Fruit fly (Drosophila melanogaster) ovary, adult (tissue): Measurements from ENCODE around the gene CG10809.

ENCODE experiments used
- CG17801 ChIP-seq: fragments of 200-800 bp; optimal IDR thresholded peaks from 2 replicates; lab custom pipeline; 2019; ENCODE audit warnings: missing biosample characterization, mild to moderate bottlenecking, missing genetic modification characterization, moderate library complexity; ENCODE audit not compliant: partially characterized antibody

CG10809 gene

DNA sequence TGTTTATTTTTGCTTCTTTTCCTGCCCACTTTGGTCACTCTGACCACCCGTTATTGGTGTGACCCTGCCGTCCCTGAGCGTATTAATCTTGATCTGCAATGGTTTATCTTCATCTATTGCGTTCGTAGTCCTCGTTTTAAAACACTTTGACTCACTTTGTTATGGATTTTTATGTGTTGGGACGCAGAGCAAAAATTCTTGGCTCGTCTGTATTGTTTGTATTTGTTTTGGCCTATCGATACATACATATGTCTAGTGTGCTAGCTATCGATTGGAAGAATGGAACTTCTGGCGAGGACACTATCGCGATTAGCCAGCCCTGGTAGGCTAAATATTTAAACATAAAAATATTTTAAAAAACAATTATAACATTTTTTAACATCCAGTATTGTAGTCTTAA is at the start of gene CG10809:
Gene CG10809, minus strand, starts transcription at position 266 of the 400 bp plus-strand sequence.
- peak; percentile 24 for TF ChIP-seq CG17801

DNA sequence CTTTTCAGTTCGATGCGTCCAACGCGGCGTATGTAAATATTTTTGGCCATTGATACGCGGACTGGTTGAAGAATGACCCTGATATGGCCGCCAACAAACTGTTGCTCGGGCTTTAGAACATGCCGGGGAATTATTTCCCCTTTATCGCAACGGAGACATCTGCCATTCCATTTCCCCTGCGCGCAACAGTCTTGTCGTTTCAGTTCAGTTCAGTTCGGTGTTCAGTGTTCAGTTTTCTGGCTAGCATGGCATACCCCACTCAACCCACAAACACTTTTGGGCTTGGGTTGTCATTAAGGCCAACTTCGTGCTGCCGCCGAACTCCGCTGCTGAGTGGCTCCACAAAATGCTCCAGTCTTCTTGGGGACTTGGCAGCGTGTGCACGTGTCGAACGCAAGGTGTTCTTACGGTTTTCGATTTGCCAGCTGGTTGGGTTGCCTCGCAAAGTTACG is 48.1 kb upstream of the CG10809 start, which contains the start of gene bma:
Gene bma, plus strand, starts transcription at position 402 of the 452 bp plus-strand sequence.
- no peak for TF ChIP-seq CG17801

DNA sequence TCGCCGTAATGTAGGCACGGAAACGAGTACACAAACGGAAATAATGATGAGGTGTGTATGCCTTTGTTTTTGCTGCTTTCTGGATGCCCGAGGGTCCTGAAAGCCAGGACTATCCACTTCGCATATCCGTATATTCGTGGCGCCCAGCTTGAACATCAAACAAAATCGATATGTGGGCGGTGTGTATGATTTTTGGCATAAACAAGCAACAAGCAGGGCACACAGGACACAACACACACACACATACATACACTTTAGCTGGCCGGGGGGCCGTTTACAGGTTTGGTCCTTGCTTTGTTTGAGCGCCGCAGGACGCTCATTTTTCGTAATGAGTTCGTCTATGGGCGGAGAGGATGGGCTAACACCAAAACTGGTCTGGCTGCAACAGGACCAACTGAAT is 45.3 kb upstream of the CG10809 start:
- TF ChIP-seq CG17801 = no peak

DNA sequence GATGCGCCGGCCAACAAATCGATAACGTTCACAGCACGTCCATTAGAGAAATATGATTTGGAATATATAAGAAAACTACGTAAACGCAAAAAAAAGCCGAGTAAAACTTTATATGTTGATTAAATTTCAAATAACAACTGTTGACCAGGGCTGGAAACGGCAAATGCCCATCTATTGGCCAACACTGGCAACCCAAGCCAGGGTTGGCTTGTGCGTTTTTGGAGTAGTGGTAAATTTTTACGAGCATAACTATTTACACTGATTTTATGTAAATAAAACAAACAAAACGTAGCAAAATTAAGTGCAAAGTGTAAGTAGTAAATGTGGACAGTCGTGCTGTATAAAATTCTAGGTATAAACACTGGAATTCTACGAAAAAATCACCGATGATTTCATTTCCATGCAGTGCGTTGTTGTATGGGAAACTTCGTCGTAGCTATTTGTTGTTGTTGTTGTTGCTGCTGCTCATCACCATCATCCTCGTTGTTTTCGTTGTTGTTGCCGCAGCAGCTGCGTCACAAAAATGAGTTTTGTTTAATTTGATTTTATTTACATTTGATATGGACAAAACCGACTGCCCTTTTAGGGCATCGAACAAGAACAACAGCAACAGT is 39.5 kb upstream of the CG10809 start, which contains the start of gene nudE:
Gene nudE, plus strand, starts transcription at position 196 of the 614 bp plus-strand sequence.
- TF ChIP-seq CG17801 = peak; percentile 18

DNA sequence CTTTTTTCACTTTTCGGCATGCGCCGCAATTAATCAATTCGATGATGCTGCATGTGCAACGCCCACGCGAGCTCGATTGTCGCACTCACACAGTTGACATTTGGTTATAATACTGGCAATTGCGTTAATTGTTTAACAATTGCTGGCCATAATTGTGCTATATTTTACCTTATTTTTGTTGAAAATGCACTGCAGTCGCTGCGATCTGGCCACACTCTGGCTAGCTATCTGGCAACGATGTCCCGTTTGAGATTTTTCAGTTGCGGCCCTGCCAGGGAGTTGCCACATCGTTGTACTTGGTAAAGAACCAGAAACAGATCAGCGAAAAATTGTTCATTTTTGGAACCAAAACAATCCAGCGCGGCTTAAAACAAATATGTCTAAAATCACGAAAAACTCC is 38.7 kb upstream of the CG10809 start, which contains the start of the genes CG6707 and CG46387:
Gene CG6707, minus strand, starts transcription at position 221 of the 400 bp plus-strand sequence.
Gene CG46387, plus strand, starts transcription at position 272 of the 400 bp plus-strand sequence.
- peak; percentile 13 for TF ChIP-seq CG17801

DNA sequence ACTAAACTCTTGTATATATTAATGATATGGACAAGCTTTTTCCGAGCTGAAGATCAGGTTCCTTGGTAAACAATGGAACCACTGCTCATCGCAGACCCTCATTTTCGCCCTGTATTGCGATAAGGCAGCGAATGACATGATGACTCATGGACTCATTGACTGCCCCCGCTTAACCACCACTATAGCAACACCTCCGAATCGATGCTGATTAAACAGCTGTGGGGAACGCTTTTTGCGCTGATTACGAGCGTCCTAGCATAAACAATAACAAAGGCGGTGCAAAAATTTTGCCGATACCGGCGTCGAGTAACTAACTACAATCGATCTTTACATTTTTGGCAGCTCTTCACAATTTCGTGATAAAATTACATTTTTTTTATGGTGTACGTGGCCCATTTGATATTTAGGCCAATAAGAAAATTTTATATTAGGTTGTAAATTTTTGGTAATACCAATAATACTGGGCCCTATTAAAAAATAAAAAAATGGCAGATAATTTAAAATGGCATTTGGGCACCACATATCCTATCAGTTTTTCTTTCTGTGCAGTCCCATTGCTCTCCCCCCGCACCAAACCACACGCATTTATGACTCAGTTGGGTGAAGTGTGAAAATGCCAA is 37.6 kb upstream of the CG10809 start:
- no peak for TF ChIP-seq CG17801

DNA sequence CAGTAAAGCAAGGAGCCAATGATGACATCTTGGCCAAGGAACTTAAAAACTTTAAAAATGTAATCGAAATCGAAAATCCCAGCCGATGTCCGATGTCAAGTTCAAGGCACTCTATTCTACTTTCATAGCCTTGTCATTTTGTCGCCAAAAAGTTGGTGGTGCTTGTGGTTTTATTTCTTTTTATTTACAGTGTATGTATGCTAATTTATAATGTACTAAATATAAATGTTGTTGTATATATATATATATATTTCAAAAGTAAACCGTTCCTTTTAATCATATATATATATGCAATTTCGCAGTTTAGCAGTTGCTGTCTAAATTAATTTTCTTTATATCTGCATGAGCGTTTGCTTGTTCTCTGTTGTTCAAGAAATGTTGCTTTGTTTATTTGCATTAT is 35.0 kb upstream of the CG10809 start, which contains the start of the genes CG6709 and Hez:
Gene CG6709, minus strand, starts transcription at position 101 of the 400 bp plus-strand sequence.
Gene Hez, minus strand, starts transcription at position 101 of the 400 bp plus-strand sequence.
- TF ChIP-seq CG17801 = no peak

DNA sequence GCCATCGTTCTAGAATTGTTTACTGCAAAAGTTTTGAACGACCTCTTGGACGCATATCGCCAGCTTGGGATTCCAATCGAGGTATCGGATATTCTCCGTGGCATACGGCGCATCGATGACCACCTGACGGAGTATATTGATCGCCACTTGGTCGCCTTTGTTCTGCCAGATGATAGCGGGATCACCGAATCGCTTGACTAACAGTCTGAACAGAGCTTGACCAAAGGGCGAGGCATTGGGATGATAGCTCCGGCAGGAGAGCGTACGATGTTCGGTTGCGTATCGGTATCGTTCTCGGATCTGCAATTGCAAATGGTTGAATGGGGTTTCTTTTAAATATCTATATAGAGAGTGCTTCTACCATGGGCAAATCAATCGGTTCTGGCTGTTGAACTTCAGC is 34.3 kb upstream of the CG10809 start:
- no peak for TF ChIP-seq CG17801

DNA sequence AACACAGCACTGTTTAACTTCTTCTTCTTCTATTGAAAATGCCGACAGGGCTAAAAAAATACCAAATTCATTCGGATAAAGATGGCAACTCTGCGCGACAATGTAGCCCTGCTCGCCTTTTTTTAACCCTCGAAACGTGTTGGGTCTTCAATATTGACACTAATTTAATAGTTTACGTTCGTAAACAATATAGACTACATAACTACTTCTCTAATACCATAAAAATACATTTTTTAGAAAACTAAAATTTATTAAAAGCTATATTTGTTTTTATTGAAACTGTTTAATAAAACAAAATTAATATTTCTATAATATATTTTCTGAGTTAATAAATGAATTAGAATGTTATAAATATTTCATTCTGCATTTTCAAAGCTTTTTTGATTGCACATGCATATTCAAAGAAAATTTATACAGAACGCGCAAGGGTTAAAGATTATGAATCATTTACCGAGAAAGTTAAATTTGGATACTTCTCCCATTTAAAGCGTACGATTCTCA is 29.0 kb upstream of the CG10809 start, which contains the start of the genes Taf2 and CalpB:
Gene Taf2, minus strand, starts transcription at position 54 of the 501 bp plus-strand sequence.
Gene CalpB, plus strand, starts transcription at position 133 of the 501 bp plus-strand sequence.
- TF ChIP-seq CG17801 = peak; percentile 93

DNA sequence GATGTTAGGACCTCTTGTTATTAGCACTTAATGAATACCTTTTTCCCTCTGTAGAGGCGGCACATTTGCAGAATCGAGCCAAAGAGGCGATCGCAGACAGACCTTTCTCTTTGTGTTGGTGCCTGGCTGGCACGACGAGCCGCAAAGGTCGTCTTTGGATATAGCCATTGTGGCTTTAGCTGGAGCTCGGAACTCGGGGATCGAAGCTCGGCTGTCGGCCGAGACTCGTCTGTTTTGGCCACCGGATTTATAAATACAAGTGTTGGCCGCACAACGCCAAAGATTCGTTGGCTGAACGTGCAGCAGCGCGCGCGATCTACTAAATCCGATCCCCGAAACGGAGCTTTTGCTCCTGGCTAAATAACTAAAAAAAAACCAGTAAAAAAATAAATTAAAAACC is 19.0 kb upstream of the CG10809 start, which contains the start of gene CG34382:
Gene CG34382, plus strand, starts transcription at position 301 of the 400 bp plus-strand sequence.
- TF ChIP-seq CG17801 = no peak

DNA sequence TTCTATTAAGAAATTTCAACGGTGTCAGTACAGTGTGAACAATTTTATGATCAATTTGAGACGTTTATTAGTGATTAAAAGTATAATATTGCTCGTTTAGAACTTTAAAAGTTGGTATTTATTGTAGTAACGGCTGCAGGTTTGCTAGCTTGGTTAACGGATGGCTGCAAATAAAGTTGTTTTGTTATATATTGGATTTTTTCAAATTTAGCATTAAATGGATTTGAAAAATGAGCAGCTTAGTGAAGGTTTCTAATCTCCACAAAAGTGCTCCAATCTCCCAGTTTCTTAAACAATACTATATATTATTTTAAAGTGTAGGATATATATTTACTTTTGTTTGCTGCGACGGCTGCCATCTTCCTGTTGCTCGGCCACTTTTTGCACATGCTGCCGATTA is 12.3 kb upstream of the CG10809 start:
- no peak for TF ChIP-seq CG17801

DNA sequence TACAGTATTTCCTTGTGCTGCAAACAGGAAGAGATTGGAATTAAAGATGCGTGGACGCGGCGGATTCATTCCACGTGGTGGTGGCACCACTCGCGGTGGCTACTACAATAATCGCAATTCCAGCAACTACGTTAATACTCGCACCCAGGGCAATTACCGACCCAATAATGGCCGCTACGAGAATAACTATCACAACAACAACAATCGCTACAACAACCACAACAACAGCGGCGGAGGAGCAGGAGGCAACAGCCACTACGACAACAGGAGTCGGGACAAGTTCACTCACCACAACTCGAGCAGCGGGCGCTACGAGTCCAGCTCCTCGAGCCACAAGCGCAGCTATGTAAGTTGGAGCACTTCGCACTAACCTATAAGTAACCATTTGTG is 5.4 kb upstream of the CG10809 start:
- no peak for TF ChIP-seq CG17801

DNA sequence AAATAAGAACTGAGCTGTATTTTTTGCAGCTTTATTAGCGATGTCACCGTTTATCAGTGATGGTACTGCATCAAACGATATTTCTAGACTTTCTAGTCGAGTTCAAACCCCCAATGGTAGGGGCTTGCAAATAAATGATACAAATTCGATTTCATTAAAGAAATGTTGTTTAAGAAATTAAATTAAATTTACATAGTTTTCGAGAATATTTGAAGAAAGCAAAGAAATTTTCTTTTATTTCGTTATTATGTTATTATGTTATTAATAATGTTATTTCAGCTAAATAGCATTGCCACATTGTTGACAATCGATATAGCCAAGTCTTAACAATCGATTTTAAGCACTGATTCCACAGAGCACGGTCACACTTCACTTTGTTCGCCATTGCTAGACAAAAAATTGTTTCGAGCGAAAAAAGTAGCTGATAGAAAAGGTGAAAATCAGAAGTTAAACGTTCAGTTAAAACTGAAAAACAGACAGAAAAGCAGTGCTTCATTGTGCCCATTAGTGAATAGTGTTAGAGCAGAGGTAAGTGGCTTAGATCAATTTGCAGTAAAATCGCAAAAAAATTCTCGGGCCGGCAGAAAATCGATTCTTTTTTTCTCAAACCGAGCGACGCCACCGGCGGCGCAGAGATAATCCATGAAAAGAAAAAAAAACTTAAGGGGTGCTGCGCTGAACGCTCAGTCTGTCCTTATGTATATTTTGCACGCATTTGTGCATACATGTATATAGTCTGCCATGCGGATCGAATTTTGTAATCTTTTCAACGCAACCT is 4.8 kb upstream of the CG10809 start, which contains the start of the genes iPLA2-VIA and Ciz1:
Gene iPLA2-VIA, minus strand, starts transcription at position 75 of the 778 bp plus-strand sequence.
Gene Ciz1, plus strand, starts transcription at position 365 of the 778 bp plus-strand sequence.
- TF ChIP-seq CG17801 = peak; percentile 4

DNA sequence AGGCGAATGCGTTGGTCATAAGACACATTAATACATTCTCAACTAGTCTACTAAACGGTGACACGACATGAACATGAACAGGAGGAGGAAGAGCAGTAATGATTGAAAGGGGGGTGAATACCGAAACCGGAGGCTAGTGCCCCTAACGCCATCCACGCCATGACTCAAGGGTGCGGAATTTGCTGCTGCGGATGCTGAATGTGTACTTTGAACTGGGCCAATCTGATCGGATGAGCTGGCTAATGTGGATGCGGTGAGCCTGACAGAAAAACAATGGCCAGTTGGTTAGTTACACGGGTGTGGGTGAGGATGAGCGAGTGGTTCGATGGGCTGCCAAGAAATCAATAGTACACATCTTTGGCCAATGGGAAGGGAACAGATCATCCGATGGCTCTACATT is 4.0 kb upstream of the CG10809 start:
- no peak for TF ChIP-seq CG17801

DNA sequence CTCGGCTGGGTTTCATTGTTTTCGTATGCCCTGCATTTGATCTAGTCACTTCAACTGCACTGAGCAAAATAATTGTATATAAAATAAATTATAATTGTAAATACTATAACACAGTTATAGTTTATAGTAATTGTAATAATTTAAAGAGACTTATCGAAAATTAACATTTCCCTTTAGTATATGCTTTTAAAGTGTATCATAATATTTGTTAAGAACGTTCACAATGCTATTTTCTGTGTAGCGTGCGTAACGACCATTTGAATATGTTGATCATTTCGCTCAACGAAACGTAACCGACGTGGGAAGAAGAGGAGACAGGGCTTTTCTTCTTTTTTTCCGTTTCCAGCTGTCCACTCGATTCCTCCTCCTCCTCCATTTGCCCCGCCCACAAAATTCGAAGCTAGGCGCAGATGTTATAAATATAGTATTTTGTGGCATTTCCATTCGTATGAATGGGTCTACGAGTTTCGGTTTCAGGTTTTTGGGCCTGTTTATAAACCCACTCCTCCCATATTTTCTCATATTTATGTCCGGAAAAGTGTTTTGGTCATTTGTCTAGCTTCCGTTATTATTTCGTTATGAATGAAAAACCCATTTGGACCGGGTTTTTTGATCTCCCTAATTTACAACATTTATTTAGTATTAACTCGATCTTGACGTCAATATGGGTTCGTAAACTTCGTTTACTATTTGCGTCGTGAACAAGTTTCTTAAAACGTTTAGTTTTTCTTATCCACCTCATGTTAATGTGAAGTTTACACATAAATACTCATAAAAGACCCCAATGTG is 3.1 kb downstream of the CG10809 start:
- peak; percentile 58 for TF ChIP-seq CG17801
